Fruit fly (Drosophila melanogaster): ENCODE data around the gene CG33673.

CG33673 gene

DNA sequence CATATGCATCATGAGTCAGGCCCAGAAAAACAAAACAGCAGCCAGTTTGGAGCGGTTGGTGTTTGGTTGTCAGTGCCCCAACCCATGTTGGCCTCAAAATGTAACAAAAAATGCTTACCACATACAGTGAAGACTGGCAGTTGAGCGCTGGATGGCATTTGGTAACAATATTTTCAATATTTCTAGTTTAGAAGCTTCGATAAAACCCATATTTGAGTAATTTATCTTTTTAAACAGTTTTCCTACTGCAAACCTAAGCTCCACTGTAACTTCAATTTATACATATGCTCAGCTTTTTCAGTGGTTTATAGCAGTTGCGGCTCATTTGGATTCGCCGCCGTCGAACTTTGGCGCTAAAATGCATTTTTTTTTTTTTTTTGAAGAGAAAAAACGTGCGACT is 30.1 kb downstream of the CG33673 start:
- no peak for TF ChIP-seq Mio (GFP tag; optimal IDR thresholded peaks at IDR 0.05)
- no peak for TF ChIP-seq woc (GFP tag; optimal IDR thresholded peaks at IDR 0.05)
- TF ChIP-seq N (GFP tag; optimal IDR thresholded peaks at IDR 0.05) = no peak
- no peak for TF ChIP-seq GATAd (GFP tag; optimal IDR thresholded peaks at IDR 0.05)
- TF ChIP-seq OdsH (GFP tag; optimal IDR thresholded peaks at IDR 0.05) = no peak
- TF ChIP-seq Hr78 (GFP tag; optimal IDR thresholded peaks at IDR 0.05) = no peak

DNA sequence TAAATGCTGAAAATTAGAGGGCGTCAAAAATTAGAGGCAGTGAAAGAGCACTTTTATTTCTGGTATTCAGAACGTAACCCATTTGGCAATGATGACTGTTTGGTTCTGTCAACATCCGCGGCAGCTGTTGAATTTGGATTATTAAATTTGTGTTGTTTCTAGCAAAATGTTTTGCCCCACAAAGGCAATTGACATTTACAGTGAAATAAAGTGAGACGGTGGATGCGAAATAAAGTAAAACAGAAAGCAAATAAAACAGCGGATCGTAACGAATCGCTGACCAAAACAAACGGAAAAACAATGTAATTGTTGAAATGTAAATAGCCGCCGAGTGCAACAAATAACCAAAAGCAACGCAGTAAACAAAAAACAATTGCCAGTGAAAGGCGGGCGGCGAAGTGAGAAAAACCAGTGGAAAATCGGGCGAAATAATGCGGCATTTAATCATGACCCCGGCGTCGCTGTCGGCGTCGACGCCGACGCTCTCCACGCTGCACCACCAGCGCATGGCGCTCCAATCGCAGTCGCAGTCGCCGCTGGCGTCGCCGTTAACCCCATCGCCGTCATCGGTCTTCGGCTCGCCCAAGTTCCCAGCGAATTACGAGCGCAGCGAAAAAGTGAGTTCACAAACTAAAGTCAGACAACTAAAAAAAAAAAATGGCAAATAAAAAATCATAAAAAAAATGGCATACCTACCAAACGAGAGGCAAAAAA is 33.3 kb downstream of the CG33673 start:
- no peak for TF ChIP-seq jim (GFP tag; optimal IDR thresholded peaks at IDR 0.05)
- TF ChIP-seq Dfd (GFP tag; optimal IDR thresholded peaks at IDR 0.05) = no peak
- TF ChIP-seq psq (GFP tag; optimal IDR thresholded peaks at IDR 0.05) = no peak
- TF ChIP-seq Vsx2 (GFP tag; optimal IDR thresholded peaks at IDR 0.05; ENCODE audit: partially characterized antibody) = no peak
- no peak for TF ChIP-seq usp (GFP tag; optimal IDR thresholded peaks at IDR 0.05)
- no peak for TF ChIP-seq lola (GFP tag; optimal IDR thresholded peaks at IDR 0.05)

DNA sequence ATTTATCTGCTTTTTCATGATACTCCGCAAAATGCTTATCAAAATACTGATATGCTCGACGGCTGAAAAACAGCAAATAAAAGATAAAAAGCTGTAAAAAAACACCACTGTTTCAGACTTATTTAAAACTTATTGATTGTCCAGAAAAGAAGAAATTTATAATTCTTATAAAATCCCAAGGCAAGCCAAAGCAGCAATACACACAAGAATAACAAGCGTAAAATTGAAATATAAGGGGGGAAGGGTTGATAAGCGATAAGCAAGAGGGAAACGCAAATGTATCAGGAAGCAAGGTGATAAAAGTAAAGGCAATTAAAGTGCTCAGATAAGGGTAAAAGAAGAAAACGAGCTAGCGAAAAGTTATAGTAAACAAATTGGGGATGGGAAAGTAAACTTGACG is 34.0 kb downstream of the CG33673 start:
- TF ChIP-seq fru (GFP tag; optimal IDR thresholded peaks at IDR 0.05) (no peak), br (GFP tag; optimal IDR thresholded peaks at IDR 0.05) (no peak), h (GFP tag; optimal IDR thresholded peaks at IDR 0.05) (no peak), dmrt93B (GFP tag; optimal IDR thresholded peaks at IDR 0.05) (no peak), CG32264 (GFP tag; optimal IDR thresholded peaks at IDR 0.05) (no peak), Dif (GFP tag; optimal IDR thresholded peaks at IDR 0.05; ENCODE audit: partially characterized antibody) (no peak), usp (GFP tag; optimal IDR thresholded peaks at IDR 0.05) (no peak), N (GFP tag; optimal IDR thresholded peaks at IDR 0.05) (no peak), brk (GFP tag; optimal IDR thresholded peaks at IDR 0.05) (no peak), Mio (GFP tag; optimal IDR thresholded peaks at IDR 0.05) (no peak), foxo (GFP tag; optimal IDR thresholded peaks at IDR 0.05) (no peak), tai (GFP tag; optimal IDR thresholded peaks at IDR 0.05) (no peak), lola (GFP tag; optimal IDR thresholded peaks at IDR 0.05) (no peak)

DNA sequence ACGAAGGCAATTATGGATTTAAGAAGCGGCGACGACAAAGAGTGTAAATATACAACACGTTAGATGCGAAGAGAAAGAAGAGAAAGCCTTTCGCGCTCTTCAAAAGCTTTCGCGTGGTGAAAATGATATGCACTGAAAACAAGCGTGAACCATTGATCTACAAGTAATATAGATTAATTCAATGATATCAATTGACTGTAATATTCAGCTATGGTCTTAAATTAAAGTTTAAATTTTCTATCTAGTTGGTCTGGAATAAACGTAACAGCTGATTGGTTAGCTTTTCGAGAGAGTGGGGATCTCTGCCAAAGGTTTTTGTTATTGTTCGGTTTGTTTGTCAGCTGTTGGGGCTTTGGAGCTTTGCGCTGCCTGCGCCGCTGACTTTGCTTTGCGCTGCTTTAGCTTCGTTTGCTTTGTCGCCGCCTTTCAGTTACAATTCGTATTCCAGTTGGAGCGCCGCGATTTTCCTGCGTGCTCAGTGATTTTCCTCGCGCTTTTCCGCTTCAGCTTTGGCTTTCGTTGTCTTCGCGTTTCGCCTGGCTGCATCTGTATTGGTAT is 35.1 kb downstream of the CG33673 start:
- TF ChIP-seq foxo (GFP tag; optimal IDR thresholded peaks at IDR 0.05) (peak in 1 of 2 experiments; percentile 17), ey (GFP tag; optimal IDR thresholded peaks at IDR 0.05) (peak; percentile 62), brk (GFP tag; optimal IDR thresholded peaks at IDR 0.05) (peak; percentile 68), Hnf4 (GFP tag; optimal IDR thresholded peaks at IDR 0.05) (peak; percentile 37), CG32264 (GFP tag; optimal IDR thresholded peaks at IDR 0.05) (peak; percentile 5), dl (GFP tag; optimal IDR thresholded peaks at IDR 0.05; ENCODE audit: insufficient read depth in 1 of 2, partially characterized antibody in 2 of 2) (no peak), br (GFP tag; optimal IDR thresholded peaks at IDR 0.05) (peak; percentile 63), Rel (GFP tag; optimal IDR thresholded peaks at IDR 0.05) (no peak), Rel (tag; optimal IDR thresholded peaks at IDR 0.05) (peak; percentile 19), tai (GFP tag; optimal IDR thresholded peaks at IDR 0.05) (peak; percentile 63), Hr78 (GFP tag; optimal IDR thresholded peaks at IDR 0.05) (no peak), rgr (GFP tag; optimal IDR thresholded peaks at IDR 0.05) (peak; percentile 56), HLH106 (tag; optimal IDR thresholded peaks at IDR 0.05) (peak; percentile 24), OdsH (GFP tag; optimal IDR thresholded peaks at IDR 0.05) (peak; percentile 38), usp (GFP tag; optimal IDR thresholded peaks at IDR 0.05) (no peak), h (GFP tag; optimal IDR thresholded peaks at IDR 0.05) (peak; percentile 72), jim (GFP tag; optimal IDR thresholded peaks at IDR 0.05) (no peak), psq (GFP tag; optimal IDR thresholded peaks at IDR 0.05) (peak; percentile 75), Hr83 (GFP tag; optimal IDR thresholded peaks at IDR 0.05; ENCODE audit: poor library complexity, severe bottlenecking) (no peak), Sp1 (GFP tag; optimal IDR thresholded peaks at IDR 0.05) (peak; percentile 14)

DNA sequence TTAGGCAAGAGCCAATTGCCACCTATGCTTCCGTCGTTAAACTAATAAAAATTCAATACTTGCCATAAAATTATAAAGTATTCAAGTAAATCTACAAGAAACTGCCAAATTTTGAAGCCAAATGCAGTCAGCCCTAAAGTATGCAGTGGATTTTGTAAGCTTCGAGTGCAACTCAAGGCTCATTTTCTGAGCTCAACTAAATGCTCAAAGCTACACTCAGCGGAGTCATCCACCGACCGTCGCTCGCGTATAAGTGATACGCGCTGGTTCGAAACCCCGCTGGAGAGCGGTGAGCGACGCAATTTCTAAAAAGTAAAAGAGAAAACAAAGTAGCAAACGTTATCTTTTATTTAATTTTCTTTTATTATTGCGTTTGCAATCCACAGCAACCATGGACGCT is 36.8 kb downstream of the CG33673 start:
- TF ChIP-seq CrebA (GFP tag; optimal IDR thresholded peaks at IDR 0.05; ENCODE audit: borderline replicate concordance) (peak; percentile 31), brk (GFP tag; optimal IDR thresholded peaks at IDR 0.05) (no peak), Mio (GFP tag; optimal IDR thresholded peaks at IDR 0.05) (no peak), Myc (optimal IDR thresholded peaks at IDR 0.05) (peak; percentile 12), CG32264 (GFP tag; optimal IDR thresholded peaks at IDR 0.05) (no peak), pan (optimal IDR thresholded peaks at IDR 0.05) (no peak), Abd-B (GFP tag; optimal IDR thresholded peaks at IDR 0.05) (no peak), usp (GFP tag; optimal IDR thresholded peaks at IDR 0.05) (no peak), sage (GFP tag; optimal IDR thresholded peaks at IDR 0.05) (no peak), woc (GFP tag; optimal IDR thresholded peaks at IDR 0.05) (no peak), fru (GFP tag; optimal IDR thresholded peaks at IDR 0.05) (no peak)
